Worm (Caenorhabditis elegans) whole organism, late embryonic: ENCODE measurements around the gene col-74.

Source experiments
- C38D4.7 ChIP-seq: fragments of 200-800 bp; sonication (Bioruptor generic); optimal IDR thresholded peaks from 2 replicates; lab custom pipeline; 2018; ENCODE audit warnings: mild to moderate bottlenecking, missing genetic modification characterization, moderate library complexity, missing compliant biosample characterization
- F13H6.1 ChIP-seq: sonication (generic microtip); optimal IDR thresholded peaks from 2 replicates; lab custom pipeline; 2016; ENCODE audit warnings: missing genetic modification characterization, missing compliant biosample characterization
- K09A11.1 ChIP-seq: sonication (generic microtip); optimal IDR thresholded peaks from 2 replicates; lab custom pipeline; 2017; ENCODE audit warnings: antibody characterized with exemption, mild to moderate bottlenecking, missing genetic modification characterization, missing compliant biosample characterization; ENCODE audit not compliant: insufficient read depth
- T23F11.4 ChIP-seq: fragments of 200-800 bp; sonication (Bioruptor generic); optimal IDR thresholded peaks from 2 replicates; lab custom pipeline; 2018; ENCODE audit warnings: mild to moderate bottlenecking, missing genetic modification characterization, missing compliant biosample characterization
- ahr-1 ChIP-seq: sonication (generic microtip); optimal IDR thresholded peaks from 2 replicates; lab custom pipeline; 2016; ENCODE audit warnings: missing genetic modification characterization, missing compliant biosample characterization
- ama-1 ChIP-seq: fragments of 150-350 bp; optimal IDR thresholded peaks from 2 replicates; lab custom pipeline; 2014
- ceh-14 ChIP-seq: sonication (generic microtip); optimal IDR thresholded peaks from 2 replicates; lab custom pipeline; 2016; ENCODE audit warnings: missing genotype, missing genetic modification characterization, missing compliant biosample characterization
- ceh-18 ChIP-seq: sonication (generic microtip); optimal IDR thresholded peaks from 2 replicates; lab custom pipeline; 2016; ENCODE audit warnings: missing genetic modification characterization, missing compliant biosample characterization
- ceh-19 ChIP-seq: fragments of 200-800 bp; sonication (Bioruptor generic); optimal IDR thresholded peaks from 2 replicates; lab custom pipeline; 2018; ENCODE audit warnings: mild to moderate bottlenecking, missing genetic modification characterization, missing compliant biosample characterization
- ceh-2 ChIP-seq: sonication (generic microtip); optimal IDR thresholded peaks from 2 replicates; lab custom pipeline; 2016; ENCODE audit warnings: missing genotype, missing genetic modification characterization, missing compliant biosample characterization
- ceh-22 ChIP-seq: sonication (generic microtip); optimal IDR thresholded peaks from 2 replicates; lab custom pipeline; 2017; ENCODE audit warnings: missing biosample characterization, missing genetic modification characterization
- ceh-30 ChIP-seq: fragments of 150-350 bp; optimal IDR thresholded peaks from 2 replicates; lab custom pipeline; 2014; ENCODE audit warnings: missing biosample characterization, missing genetic modification characterization
- ceh-34 ChIP-seq: sonication (generic microtip); optimal IDR thresholded peaks from 2 replicates; lab custom pipeline; 2016; ENCODE audit warnings: mild to moderate bottlenecking, missing genetic modification characterization, missing compliant biosample characterization
- ceh-45 ChIP-seq: fragments of 200-800 bp; sonication (Bioruptor generic); IDR thresholded peaks from 2 replicates; pipeline ENCODE4 v1.3.6; 2022; ENCODE audit warnings: missing genetic modification reagents, missing genetic modification characterization, missing compliant biosample characterization
- ceh-48 ChIP-seq: sonication (generic microtip); optimal IDR thresholded peaks from 2 replicates; lab custom pipeline; 2016; ENCODE audit warnings: missing genetic modification characterization, inconsistent platforms, missing compliant biosample characterization
- ceh-9 ChIP-seq: sonication (generic microtip); optimal IDR thresholded peaks from 2 replicates; lab custom pipeline; 2016; ENCODE audit warnings: mild to moderate bottlenecking, missing genetic modification characterization, inconsistent platforms, missing compliant biosample characterization
- che-1 ChIP-seq: sonication (generic microtip); optimal IDR thresholded peaks from 2 replicates; lab custom pipeline; 2016; ENCODE audit warnings: mild to moderate bottlenecking, missing genetic modification characterization, missing compliant biosample characterization
- dmd-4 ChIP-seq: sonication (generic microtip); optimal IDR thresholded peaks from 2 replicates; lab custom pipeline; 2016; ENCODE audit warnings: borderline replicate concordance, missing genetic modification characterization, missing compliant biosample characterization
- dve-1 ChIP-seq: sonication (generic microtip); optimal IDR thresholded peaks from 2 replicates; lab custom pipeline; 2017; ENCODE audit warnings: antibody characterized with exemption, mild to moderate bottlenecking, missing genetic modification characterization, missing compliant biosample characterization
- elt-2 ChIP-seq: sonication (generic microtip); optimal IDR thresholded peaks from 2 replicates; lab custom pipeline; 2016; ENCODE audit warnings: missing genetic modification reagents, missing genetic modification characterization, missing compliant biosample characterization
- ets-4 ChIP-seq: sonication (generic microtip); optimal IDR thresholded peaks from 2 replicates; lab custom pipeline; 2016; ENCODE audit warnings: missing genetic modification characterization, missing compliant biosample characterization
- eyg-1 ChIP-seq: sonication (generic microtip); optimal IDR thresholded peaks from 2 replicates; lab custom pipeline; 2016; ENCODE audit warnings: missing genotype, missing genetic modification characterization, missing compliant biosample characterization
- fkh-10 ChIP-seq: fragments of 150-350 bp; optimal IDR thresholded peaks from 2 replicates; lab custom pipeline; 2014; ENCODE audit warnings: missing biosample characterization, missing genetic modification reagents, missing genetic modification characterization
- fkh-6 ChIP-seq: sonication (generic microtip); optimal IDR thresholded peaks from 2 replicates; lab custom pipeline; 2016; ENCODE audit warnings: missing genetic modification characterization, missing compliant biosample characterization
- gmeb-2 ChIP-seq: sonication (generic microtip); optimal IDR thresholded peaks from 2 replicates; lab custom pipeline; 2016; ENCODE audit warnings: missing genetic modification characterization, inconsistent platforms, missing compliant biosample characterization
- hlh-13 ChIP-seq: fragments of 200-800 bp; sonication (Bioruptor generic); optimal IDR thresholded peaks from 2 replicates; lab custom pipeline; 2018; ENCODE audit warnings: mild to moderate bottlenecking, missing genetic modification characterization, missing compliant biosample characterization
- hlh-8 ChIP-seq: sonication (generic microtip); optimal IDR thresholded peaks from 2 replicates; lab custom pipeline; 2016; ENCODE audit warnings: missing genotype, missing genetic modification characterization, missing compliant biosample characterization
- lim-6 ChIP-seq: sonication (generic microtip); optimal IDR thresholded peaks from 2 replicates; lab custom pipeline; 2016; ENCODE audit warnings: missing genetic modification characterization, missing compliant biosample characterization
- lin-11 ChIP-seq: fragments of 200-800 bp; sonication (Bioruptor generic); optimal IDR thresholded peaks from 2 replicates; lab custom pipeline; 2018; ENCODE audit warnings: mild to moderate bottlenecking, missing genetic modification characterization, missing compliant biosample characterization
- nfya-1 ChIP-seq: sonication (generic microtip); optimal IDR thresholded peaks from 2 replicates; lab custom pipeline; 2017; ENCODE audit warnings: missing genetic modification characterization, mild to moderate bottlenecking, missing compliant biosample characterization, antibody characterized with exemption, moderate library complexity
- nhr-11 ChIP-seq: fragments of 150-350 bp; optimal IDR thresholded peaks from 2 replicates; lab custom pipeline; 2014; ENCODE audit warnings: missing biosample characterization, missing genetic modification characterization
- npax-4 ChIP-seq: sonication (generic microtip); optimal IDR thresholded peaks from 2 replicates; lab custom pipeline; 2016; ENCODE audit warnings: missing genetic modification characterization, missing compliant biosample characterization
- pag-3 ChIP-seq: sonication (generic microtip); optimal IDR thresholded peaks from 2 replicates; lab custom pipeline; 2016; ENCODE audit warnings: missing compliant biosample characterization, missing genetic modification characterization, borderline replicate concordance
- pax-1 ChIP-seq: fragments of 150-350 bp; optimal IDR thresholded peaks from 2 replicates; lab custom pipeline; 2014; ENCODE audit warnings: missing biosample characterization, missing genetic modification characterization
- pha-4 ChIP-seq: fragments of 150-350 bp; optimal IDR thresholded peaks from 2 replicates; lab custom pipeline; 2018; ENCODE audit warnings: missing biosample characterization, missing genetic modification reagents, missing genetic modification characterization
- pqm-1 ChIP-seq: sonication (generic microtip); optimal IDR thresholded peaks from 2 replicates; lab custom pipeline; 2016; ENCODE audit warnings: missing genetic modification characterization, missing compliant biosample characterization
- ref-2 ChIP-seq: sonication (generic microtip); optimal IDR thresholded peaks from 2 replicates; lab custom pipeline; 2016; ENCODE audit warnings: missing genetic modification characterization, missing compliant biosample characterization
- rnt-1 ChIP-seq: sonication (generic microtip); optimal IDR thresholded peaks from 2 replicates; lab custom pipeline; 2016; ENCODE audit warnings: missing genetic modification characterization, missing compliant biosample characterization
- sdc-2 ChIP-seq: sonication (generic microtip); optimal IDR thresholded peaks from 2 replicates; lab custom pipeline; 2016; ENCODE audit warnings: missing genotype, missing genetic modification characterization, missing compliant biosample characterization
- sox-2 ChIP-seq: fragments of 200-800 bp; sonication (Bioruptor generic); IDR thresholded peaks from 2 replicates; pipeline ENCODE4 v1.3.6; 2022; ENCODE audit warnings: missing genetic modification reagents, missing genetic modification characterization, missing compliant biosample characterization
- syd-9 ChIP-seq: sonication (generic microtip); optimal IDR thresholded peaks from 2 replicates; lab custom pipeline; 2016; ENCODE audit warnings: mild to moderate bottlenecking, missing genetic modification characterization, moderate library complexity, missing compliant biosample characterization
- tbx-2 ChIP-seq: sonication (generic microtip); optimal IDR thresholded peaks from 2 replicates; lab custom pipeline; 2016; ENCODE audit warnings: missing genetic modification characterization, missing compliant biosample characterization
- tbx-7 ChIP-seq: sonication (generic microtip); optimal IDR thresholded peaks from 2 replicates; lab custom pipeline; 2016; ENCODE audit warnings: missing genotype, missing genetic modification characterization, missing compliant biosample characterization
- ttx-3 ChIP-seq: sonication (generic microtip); optimal IDR thresholded peaks from 2 replicates; lab custom pipeline; 2016; ENCODE audit warnings: missing genetic modification reagents, missing genetic modification characterization, missing compliant biosample characterization
- unc-55 ChIP-seq: sonication (generic microtip); optimal IDR thresholded peaks from 2 replicates; lab custom pipeline; 2017; ENCODE audit warnings: missing biosample characterization, missing genetic modification reagents, missing genetic modification characterization
- zip-5 ChIP-seq: sonication (generic microtip); optimal IDR thresholded peaks from 2 replicates; lab custom pipeline; 2016; ENCODE audit warnings: missing genetic modification characterization, missing compliant biosample characterization
- ztf-16 ChIP-seq: sonication (generic microtip); optimal IDR thresholded peaks from 2 replicates; lab custom pipeline; 2017; ENCODE audit warnings: missing genetic modification characterization, missing compliant biosample characterization

Gene col-74

ce11 chrII:5829940-5830424 is at the start of gene col-74:
Gene col-74 (plus strand): TSS chrII:5830374.
- TF ChIP-seq npax-4 (no peak), fkh-10 (GFP tag; lab: Kevin White, UChicago) (no peak), ceh-30 (tag; lab: Kevin White, UChicago) (no peak), gmeb-2 (tag; lab: Kevin White, UChicago) (no peak), pax-1 (tag; lab: Kevin White, UChicago) (no peak), ceh-45 (GFP tag; lab: Robert Waterston, UW) (no peak), eyg-1 (tag; lab: Kevin White, UChicago) (no peak), rnt-1 (tag; lab: Kevin White, UChicago) (no peak), unc-55 (GFP tag; lab: Kevin White, UChicago) (no peak), lin-11 (tag; lab: Kevin White, UChicago) (no peak)

- peak; percentile 41 for TF ChIP-seq sdc-2 (tag; lab: Kevin White, UChicago)
- TF ChIP-seq npax-4, result peak; percentile 27
- TF ChIP-seq ets-4 (tag; lab: Kevin White, UChicago), result peak; percentile 6
- peak; percentile 73 for TF ChIP-seq dve-1 (tag; lab: Kevin White, UChicago)
- TF ChIP-seq rnt-1 (tag; lab: Kevin White, UChicago), result no peak
- peak; percentile 28 for TF ChIP-seq ceh-34
- peak; percentile 41 for TF ChIP-seq ref-2 (tag; lab: Kevin White, UChicago)
- peak; percentile 45 for TF ChIP-seq ceh-18 (tag; lab: Kevin White, UChicago)
- TF ChIP-seq sox-2 (GFP tag; lab: Robert Waterston, UW), result no peak
- no peak for TF ChIP-seq ceh-22
- TF ChIP-seq ceh-19, result peak; percentile 73
- TF ChIP-seq fkh-10 (GFP tag; lab: Kevin White, UChicago), result no peak
- TF ChIP-seq F13H6.1 (tag; lab: Kevin White, UChicago), result peak; percentile 5
- TF ChIP-seq che-1 (tag; lab: Kevin White, UChicago), result peak; percentile 63
- no peak for TF ChIP-seq K09A11.1 (tag; lab: Kevin White, UChicago)
- TF ChIP-seq elt-2 (tag; lab: Kevin White, UChicago), result peak; percentile 90
- TF ChIP-seq hlh-13 (GFP tag; lab: Kevin White, UChicago), result peak; percentile 39
- peak; percentile 67 for TF ChIP-seq C38D4.7 (GFP tag; lab: Kevin White, UChicago)
- TF ChIP-seq fkh-6, result no peak
- TF ChIP-seq ceh-48 (tag; lab: Kevin White, UChicago), result peak; percentile 31
- no peak for TF ChIP-seq ahr-1 (tag; lab: Kevin White, UChicago)
- no peak for TF ChIP-seq zip-5 (tag; lab: Kevin White, UChicago)
- peak; percentile 34 for TF ChIP-seq ceh-2 (tag; lab: Kevin White, UChicago)
- TF ChIP-seq hlh-8 (tag; lab: Kevin White, UChicago), result no peak
- no peak for TF ChIP-seq lim-6
- TF ChIP-seq nfya-1, result peak; percentile 40
- no peak for TF ChIP-seq ama-1 (lab: Kevin White, UChicago)
- TF ChIP-seq T23F11.4 (GFP tag; lab: Kevin White, UChicago), result peak; percentile 66
- peak; percentile 61 for TF ChIP-seq ceh-9
- TF ChIP-seq syd-9 (tag; lab: Kevin White, UChicago), result no peak
- TF ChIP-seq dmd-4, result peak; percentile 55
- TF ChIP-seq pqm-1 (tag; lab: Kevin White, UChicago), result peak; percentile 44
- peak; percentile 55 for TF ChIP-seq gmeb-2 (tag; lab: Kevin White, UChicago)
- no peak for TF ChIP-seq pax-1 (tag; lab: Kevin White, UChicago)
- no peak for TF ChIP-seq nhr-11 (tag; lab: Kevin White, UChicago)
- TF ChIP-seq ztf-16 (tag; lab: Kevin White, UChicago), result peak; percentile 86
- TF ChIP-seq ttx-3 (tag; lab: Kevin White, UChicago), result peak; percentile 38
- peak; percentile 12 for TF ChIP-seq unc-55 (GFP tag; lab: Kevin White, UChicago)
- TF ChIP-seq tbx-2, result peak; percentile 60
- no peak for TF ChIP-seq pha-4 (tag; lab: Kevin White, UChicago)
- TF ChIP-seq ceh-30 (tag; lab: Kevin White, UChicago), result no peak
- peak; percentile 24 for TF ChIP-seq pag-3 (tag; lab: Kevin White, UChicago)
- no peak for TF ChIP-seq tbx-7 (tag; lab: Kevin White, UChicago)
- peak; percentile 57 for TF ChIP-seq ceh-14 (tag; lab: Kevin White, UChicago)
These were observed 47.9 kb upstream of the col-74 start, which contains the start of gene K05F1.6 for ce11 chrII:5781935-5782921. Gene K05F1.6 (plus strand): TSS chrII:5782520.
